Fruit fly (Drosophila melanogaster): ENCODE results near the gene spg.

dm6 chr3R:28844611-28845376, at the start of gene spg, which contains the start of gene Apc:
- no peak for TF ChIP-seq usp (GFP tag; optimal IDR thresholded peaks at IDR 0.05)
- TF ChIP-seq EcR (GFP tag; optimal IDR thresholded peaks at IDR 0.05), result no peak
